Worm (Caenorhabditis elegans) whole organism, mixed stage, embryonic: ENCODE data around the gene decr-1.3.

Experiments
- M03D4.4 ChIP-seq: sonication (generic microtip); optimal IDR thresholded peaks from 2 replicates; lab custom pipeline; 2017; ENCODE audit warnings: mild to moderate bottlenecking, missing genetic modification characterization, missing compliant biosample characterization
- bed-3 ChIP-seq: fragments of 200-800 bp; sonication (Bioruptor generic); optimal IDR thresholded peaks from 3 replicates; lab custom pipeline; 2018; ENCODE audit warnings: mild to moderate bottlenecking, missing genetic modification characterization, moderate library complexity, missing compliant biosample characterization
- blmp-1 ChIP-seq: fragments of 150-350 bp; optimal IDR thresholded peaks from 2 replicates; lab custom pipeline; 2014; ENCODE audit warnings: missing biosample characterization, missing genetic modification characterization
- ceh-39 ChIP-seq: fragments of 150-350 bp; optimal IDR thresholded peaks from 2 replicates; lab custom pipeline; 2014; ENCODE audit warnings: missing biosample characterization, missing genetic modification characterization
- ceh-43 ChIP-seq: fragments of 200-800 bp; sonication (Bioruptor generic); optimal IDR thresholded peaks from 2 replicates; lab custom pipeline; 2018; ENCODE audit warnings: mild to moderate bottlenecking, missing genetic modification characterization, moderate library complexity, missing compliant biosample characterization
- ceh-83 ChIP-seq: fragments of 200-800 bp; sonication (Bioruptor generic); optimal IDR thresholded peaks from 2 replicates; lab custom pipeline; 2018; ENCODE audit warnings: mild to moderate bottlenecking, missing genetic modification characterization, missing compliant biosample characterization
- ces-1 ChIP-seq: fragments of 150-350 bp; optimal IDR thresholded peaks from 2 replicates; lab custom pipeline; 2014; ENCODE audit warnings: missing biosample characterization, missing genetic modification reagents, missing genetic modification characterization
- cnd-1 ChIP-seq: fragments of 200-800 bp; sonication (Bioruptor generic); optimal IDR thresholded peaks from 2 replicates; lab custom pipeline; 2018; ENCODE audit warnings: mild to moderate bottlenecking, missing genetic modification characterization, missing compliant biosample characterization
- drap-1 ChIP-seq: fragments of 200-800 bp; sonication (Bioruptor generic); optimal IDR thresholded peaks from 3 replicates; lab custom pipeline; 2018; ENCODE audit warnings: mild to moderate bottlenecking, missing genetic modification characterization, missing compliant biosample characterization
- elt-1 ChIP-seq: sonication (generic microtip); optimal IDR thresholded peaks from 2 replicates; lab custom pipeline; 2017; ENCODE audit warnings: missing genetic modification characterization, mild to moderate bottlenecking, missing compliant biosample characterization, antibody characterized with exemption, moderate library complexity, borderline replicate concordance; ENCODE audit not compliant: insufficient read depth
- elt-3 ChIP-seq: fragments of 150-350 bp; optimal IDR thresholded peaks from 2 replicates; lab custom pipeline; 2014; ENCODE audit warnings: missing biosample characterization, missing genetic modification characterization
- flh-1 ChIP-seq: fragments of 200-800 bp; sonication (Bioruptor generic); optimal IDR thresholded peaks from 2 replicates; lab custom pipeline; 2018; ENCODE audit warnings: mild to moderate bottlenecking, missing genetic modification characterization, moderate library complexity, missing compliant biosample characterization
- ham-2 ChIP-seq: fragments of 200-800 bp; sonication (Bioruptor generic); optimal IDR thresholded peaks from 2 replicates; lab custom pipeline; 2018; ENCODE audit warnings: mild to moderate bottlenecking, missing genetic modification characterization, missing compliant biosample characterization
- hlh-1 ChIP-seq: fragments of 150-350 bp; optimal IDR thresholded peaks from 2 replicates; lab custom pipeline; 2014; ENCODE audit warnings: missing biosample characterization, missing genetic modification reagents, missing genetic modification characterization
- lin-13 ChIP-seq: fragments of 150-350 bp; optimal IDR thresholded peaks from 2 replicates; lab custom pipeline; 2014; ENCODE audit warnings: missing biosample characterization, missing genetic modification characterization
- lin-32 ChIP-seq: fragments of 200-800 bp; sonication (Bioruptor generic); optimal IDR thresholded peaks from 2 replicates; lab custom pipeline; 2018; ENCODE audit warnings: mild to moderate bottlenecking, missing genetic modification characterization, missing compliant biosample characterization
- lsy-2 ChIP-seq: fragments of 150-350 bp; optimal IDR thresholded peaks from 2 replicates; lab custom pipeline; 2014; ENCODE audit warnings: missing biosample characterization, missing genetic modification characterization
- mab-5 ChIP-seq: fragments of 150-350 bp; optimal IDR thresholded peaks from 2 replicates; lab custom pipeline; 2014; ENCODE audit warnings: missing biosample characterization, missing genetic modification characterization
- mep-1 ChIP-seq: fragments of 150-350 bp; optimal IDR thresholded peaks from 2 replicates; lab custom pipeline; 2017; ENCODE audit warnings: missing biosample characterization, missing genetic modification reagents, missing genetic modification characterization, inconsistent platforms
- mls-2 ChIP-seq: sonication (generic microtip); optimal IDR thresholded peaks from 2 replicates; lab custom pipeline; 2016; ENCODE audit warnings: mild to moderate bottlenecking, missing genetic modification characterization, moderate library complexity, missing compliant biosample characterization
- nhr-12 ChIP-seq: fragments of 150-350 bp; optimal IDR thresholded peaks from 2 replicates; lab custom pipeline; 2014; ENCODE audit warnings: missing biosample characterization, missing genetic modification characterization
- nhr-2 ChIP-seq: fragments of 150-350 bp; optimal IDR thresholded peaks from 2 replicates; lab custom pipeline; 2014; ENCODE audit warnings: missing biosample characterization, missing genetic modification characterization
- nhr-237 ChIP-seq: fragments of 150-350 bp; optimal IDR thresholded peaks from 2 replicates; lab custom pipeline; 2014; ENCODE audit warnings: missing biosample characterization, missing genetic modification characterization
- nhr-28 ChIP-seq: fragments of 150-350 bp; optimal IDR thresholded peaks from 2 replicates; lab custom pipeline; 2014; ENCODE audit warnings: missing biosample characterization, missing genetic modification characterization
- nhr-76 ChIP-seq: sonication (generic microtip); optimal IDR thresholded peaks from 2 replicates; lab custom pipeline; 2017; ENCODE audit warnings: missing biosample characterization, missing genetic modification characterization
- pha-4 ChIP-seq: fragments of 150-350 bp; optimal IDR thresholded peaks from 2 replicates; lab custom pipeline; 2018; ENCODE audit warnings: missing biosample characterization, missing genetic modification reagents, missing genetic modification characterization
- sem-2 ChIP-seq: fragments of 200-800 bp; sonication (Bioruptor generic); optimal IDR thresholded peaks from 2 replicates; lab custom pipeline; 2018; ENCODE audit warnings: mild to moderate bottlenecking, missing genetic modification characterization, missing compliant biosample characterization
- snpc-4 ChIP-seq: fragments of 150-350 bp; optimal IDR thresholded peaks from 2 replicates; lab custom pipeline; 2014; ENCODE audit warnings: missing biosample characterization, missing genetic modification characterization
- sptf-1 ChIP-seq: sonication (generic microtip); optimal IDR thresholded peaks from 2 replicates; lab custom pipeline; 2017; ENCODE audit warnings: mild to moderate bottlenecking, missing genetic modification characterization, moderate library complexity, missing compliant biosample characterization
- tbx-8 ChIP-seq: fragments of 200-800 bp; sonication (Bioruptor generic); optimal IDR thresholded peaks from 2 replicates; lab custom pipeline; 2018; ENCODE audit warnings: mild to moderate bottlenecking, missing genetic modification characterization, moderate library complexity, missing compliant biosample characterization
- unc-120 ChIP-seq: sonication (generic microtip); optimal IDR thresholded peaks from 2 replicates; lab custom pipeline; 2017; ENCODE audit warnings: missing genetic modification characterization, missing compliant biosample characterization; ENCODE audit not compliant: poor library complexity, severe bottlenecking
- unc-39 ChIP-seq: fragments of 150-350 bp; optimal IDR thresholded peaks from 2 replicates; lab custom pipeline; 2014; ENCODE audit warnings: missing biosample characterization, missing genetic modification characterization
- unc-62 ChIP-seq: fragments of 150-350 bp; optimal IDR thresholded peaks from 2 replicates; lab custom pipeline; 2014; ENCODE audit warnings: missing biosample characterization, missing genetic modification reagents, missing genetic modification characterization
- zip-8 ChIP-seq: fragments of 150-350 bp; optimal IDR thresholded peaks from 2 replicates; lab custom pipeline; 2014; ENCODE audit warnings: missing biosample characterization, missing genetic modification characterization
- ztf-11 ChIP-seq: fragments of 150-350 bp; optimal IDR thresholded peaks from 2 replicates; lab custom pipeline; 2014; ENCODE audit warnings: missing biosample characterization, missing genetic modification characterization

Gene decr-1.3

DNA sequence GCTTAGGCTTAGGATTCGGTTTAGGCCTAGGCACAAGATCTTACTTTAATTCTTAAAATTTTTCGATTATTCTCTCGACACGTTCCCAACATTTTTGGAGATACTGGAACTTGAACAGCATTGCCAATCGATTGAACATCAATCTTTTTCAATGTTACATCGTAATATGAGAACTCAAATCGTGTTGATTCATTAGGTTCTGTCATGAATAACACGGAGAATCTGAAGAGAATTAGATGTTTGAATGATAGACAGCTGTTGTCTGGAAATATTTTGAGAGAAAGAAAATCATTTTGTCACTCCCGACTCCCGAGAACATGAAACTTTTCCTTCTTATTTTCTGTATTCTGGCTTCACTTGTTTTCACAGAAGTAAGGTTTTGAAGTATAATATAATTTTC is 4.1 kb downstream of the decr-1.3 start, which contains the start of gene T05C12.15:
TSS of gene T05C12.15 (plus strand) at position 301 of the 400 bp plus-strand sequence.
- no peak for TF ChIP-seq snpc-4 (tag; lab: Kevin White, UChicago)
- no peak for TF ChIP-seq unc-120
- no peak for TF ChIP-seq ces-1
- TF ChIP-seq zip-8 (tag; lab: Kevin White, UChicago): no peak
- TF ChIP-seq ceh-43 (GFP tag; lab: Kevin White, UChicago): no peak
- TF ChIP-seq unc-62: no peak
- TF ChIP-seq nhr-2 (tag; lab: Kevin White, UChicago): no peak
- no peak for TF ChIP-seq lsy-2 (tag; lab: Kevin White, UChicago)
- no peak for TF ChIP-seq lin-32
- TF ChIP-seq lin-13: no peak
- no peak for TF ChIP-seq tbx-8
- TF ChIP-seq blmp-1: no peak
- TF ChIP-seq M03D4.4 (tag; lab: Kevin White, UChicago): no peak
- no peak for TF ChIP-seq pha-4 (tag; lab: Kevin White, UChicago)
- TF ChIP-seq ceh-83 (GFP tag; lab: Kevin White, UChicago): no peak
- TF ChIP-seq hlh-1: no peak

ce11 chrII:8162120-8162648 is 11.2 kb downstream of the decr-1.3 start, which contains the start of the genes emb-27 and rrf-3:
Gene emb-27 (minus strand): TSS chrII:8162170.
Gene rrf-3 (plus strand): TSS chrII:8162465.
- peak; percentile 71 for TF ChIP-seq lsy-2 (tag; lab: Kevin White, UChicago)
- peak; percentile 97 for TF ChIP-seq ces-1
- peak; percentile 68 for TF ChIP-seq ham-2 (GFP tag; lab: Kevin White, UChicago)
- no peak for TF ChIP-seq tbx-8
- TF ChIP-seq mab-5 (tag; lab: Kevin White, UChicago): no peak

ce11 chrII:8160916-8161315 is 12.4 kb downstream of the decr-1.3 start:
- TF ChIP-seq ham-2 (GFP tag; lab: Kevin White, UChicago): no peak
- TF ChIP-seq mep-1 (tag; lab: Kevin White, UChicago): no peak

ce11 chrII:8157991-8158390 is 15.4 kb downstream of the decr-1.3 start, which contains the start of gene pch-2:
Gene pch-2 (plus strand): TSS chrII:8158349.
- TF ChIP-seq snpc-4 (tag; lab: Kevin White, UChicago): no peak
- TF ChIP-seq zip-8 (tag; lab: Kevin White, UChicago): no peak
- no peak for TF ChIP-seq flh-1 (GFP tag; lab: Kevin White, UChicago)
- peak; percentile 9 for TF ChIP-seq nhr-237
- no peak for TF ChIP-seq ceh-39 (tag; lab: Kevin White, UChicago)
- no peak for TF ChIP-seq ceh-83 (GFP tag; lab: Kevin White, UChicago)
- TF ChIP-seq unc-62: no peak
- no peak for TF ChIP-seq nhr-28 (tag; lab: Kevin White, UChicago)
- TF ChIP-seq blmp-1: no peak
- TF ChIP-seq lin-13: peak; percentile 28
- no peak for TF ChIP-seq ztf-11
- TF ChIP-seq M03D4.4 (tag; lab: Kevin White, UChicago): no peak
- no peak for TF ChIP-seq elt-3 (tag; lab: Kevin White, UChicago)
- no peak for TF ChIP-seq nhr-76 (tag; lab: Kevin White, UChicago)
- TF ChIP-seq sptf-1 (tag; lab: Kevin White, UChicago): no peak
- TF ChIP-seq lin-32: no peak
- no peak for TF ChIP-seq unc-39 (tag; lab: Kevin White, UChicago)
- peak; percentile 35 for TF ChIP-seq mep-1 (tag; lab: Kevin White, UChicago)
- TF ChIP-seq elt-1: no peak
- no peak for TF ChIP-seq drap-1 (GFP tag; lab: Kevin White, UChicago)
- no peak for TF ChIP-seq mls-2 (tag; lab: Kevin White, UChicago)
- no peak for TF ChIP-seq sem-2 (GFP tag; lab: Kevin White, UChicago)
- no peak for TF ChIP-seq tbx-8
- peak; percentile 87 for TF ChIP-seq lsy-2 (tag; lab: Kevin White, UChicago)
- TF ChIP-seq nhr-2 (tag; lab: Kevin White, UChicago): no peak
- TF ChIP-seq pha-4 (tag; lab: Kevin White, UChicago): no peak
- no peak for TF ChIP-seq bed-3 (GFP tag; lab: Kevin White, UChicago)
- no peak for TF ChIP-seq ceh-43 (GFP tag; lab: Kevin White, UChicago)
- no peak for TF ChIP-seq ham-2 (GFP tag; lab: Kevin White, UChicago)
- no peak for TF ChIP-seq hlh-1
- no peak for TF ChIP-seq nhr-12
- TF ChIP-seq cnd-1 (tag; lab: Kevin White, UChicago): no peak
- no peak for TF ChIP-seq mab-5 (tag; lab: Kevin White, UChicago)
- peak; percentile 1 for TF ChIP-seq ces-1
- TF ChIP-seq unc-120: no peak
